Fruit fly (Drosophila melanogaster): Measurements from ENCODE around the gene ChT.

The ChT gene

dm6 chr3R:18677500-18677940 lies 2.9 kb upstream of the ChT start, which contains the start of the genes dind and CG7706 (continued):
- TF ChIP-seq phol (tag; optimal IDR thresholded peaks at IDR 0.05) (peak; percentile 52), E2f2 (GFP tag; IDR thresholded peaks at IDR 0.05) (peak; percentile 47), Sry-β (GFP tag; optimal IDR thresholded peaks at IDR 0.05) (peak; percentile 85), nmo (GFP tag; optimal IDR thresholded peaks at IDR 0.05) (peak; percentile 81), CG2116 (GFP tag; optimal IDR thresholded peaks at IDR 0.05) (peak; percentile 54), CG9437 (GFP tag; optimal IDR thresholded peaks at IDR 0.05) (peak; percentile 7), CG10959 (GFP tag; IDR thresholded peaks at IDR 0.05) (no peak), CG13775 (GFP tag; optimal IDR thresholded peaks at IDR 0.05) (peak; percentile 15), Ada2b (GFP tag; IDR thresholded peaks at IDR 0.05) (no peak), CG12299 (tag; optimal IDR thresholded peaks at IDR 0.05) (no peak), CG2129 (GFP tag; IDR thresholded peaks at IDR 0.05; ENCODE audit: partially characterized antibody) (no peak), sd (tag; optimal IDR thresholded peaks at IDR 0.05) (peak; percentile 93), gcm (GFP tag; optimal IDR thresholded peaks at IDR 0.05) (peak; percentile 2), CG7357 (GFP tag; IDR thresholded peaks at IDR 0.05) (peak; percentile 40; the same call in 1 of the 3 replicates), row (GFP tag; IDR thresholded peaks at IDR 0.05) (peak; percentile 72), ssp (GFP tag; IDR thresholded peaks at IDR 0.05) (peak; percentile 86), CG17829 (tag; optimal IDR thresholded peaks at IDR 0.05) (peak; percentile 15), gfzf (GFP tag; optimal IDR thresholded peaks at IDR 0.05) (peak; percentile 72), scrt (GFP tag; optimal IDR thresholded peaks at IDR 0.05) (peak; percentile 69), hbn (GFP tag; IDR thresholded peaks at IDR 0.05; ENCODE audit: partially characterized antibody) (no peak), Hmx (GFP tag; optimal IDR thresholded peaks at IDR 0.05) (no peak), CG10267 (tag; optimal IDR thresholded peaks at IDR 0.05) (peak; percentile 90), Hand (GFP tag; optimal IDR thresholded peaks at IDR 0.05) (no peak), pzg (GFP tag; optimal IDR thresholded peaks at IDR 0.05) (peak; percentile 51), CoRest (tag; optimal IDR thresholded peaks at IDR 0.05) (peak; percentile 44)

dm6 chr3R:18681054-18681453 lies 650 bp downstream of the ChT start:
- TF ChIP-seq CG11247 (GFP tag; IDR thresholded peaks at IDR 0.05) (no peak), CG31224 (GFP tag; IDR thresholded peaks at IDR 0.05) (0 out of 2 replicates have a peak, but pooled peaks have one; percentile 14), E2f2 (GFP tag; IDR thresholded peaks at IDR 0.05) (peak; percentile 51), E2f1 (GFP tag; IDR thresholded peaks at IDR 0.05) (no peak), Med (GFP tag) (peak; percentile 73), chinmo (GFP tag; IDR thresholded peaks at IDR 0.05; ENCODE audit: partially characterized antibody) (0 out of 4 replicates have a peak, but pooled peaks have one; percentile 38), CG2120 (GFP tag; optimal IDR thresholded peaks at IDR 0.05) (no peak), Dp (GFP tag; optimal IDR thresholded peaks at IDR 0.05) (peak; percentile 2), ewg (GFP tag; optimal IDR thresholded peaks at IDR 0.05) (peak; percentile 26), CG8478 (optimal IDR thresholded peaks at IDR 0.05) (peak; percentile 12)

- TF ChIP-seq Deaf1 (tag; optimal IDR thresholded peaks at IDR 0.05) (no peak), emc (GFP tag; optimal IDR thresholded peaks at IDR 0.05) (no peak), CG11247 (GFP tag; IDR thresholded peaks at IDR 0.05) (no peak), crc (GFP tag; optimal IDR thresholded peaks at IDR 0.05) (no peak), dmrt99B (tag; optimal IDR thresholded peaks at IDR 0.05) (no peak), seq (GFP tag; IDR thresholded peaks at IDR 0.05) (no peak), CG14050 (GFP tag; IDR thresholded peaks at IDR 0.05) (no peak), Nf-YB (GFP tag; optimal IDR thresholded peaks at IDR 0.05) (no peak), CG3995 (GFP tag; optimal IDR thresholded peaks at IDR 0.05) (no peak), CG10959 (GFP tag; IDR thresholded peaks at IDR 0.05) (no peak), CG4730 (GFP tag; IDR thresholded peaks at IDR 0.05) (no peak), fu2 (GFP tag; optimal IDR thresholded peaks at IDR 0.05) (no peak), Aef1 (GFP tag; IDR thresholded peaks at IDR 0.05) (no peak), oc (tag; optimal IDR thresholded peaks at IDR 0.05) (no peak), lov (optimal IDR thresholded peaks at IDR 0.05) (no peak), lov (GFP tag; IDR thresholded peaks at IDR 0.05) (no peak), CG10366 (GFP tag; IDR thresholded peaks at IDR 0.05) (no peak), CG14965 (GFP tag; optimal IDR thresholded peaks at IDR 0.05; ENCODE audit: borderline replicate concordance) (no peak)
These were observed 12.2 kb downstream of the ChT start, which contains the start of gene Muc91C for dm6 chr3R:18692619-18693018. TSS of gene Muc91C (minus strand) at chr3R:18692719.
